Fruit fly (Drosophila melanogaster) whole organism, embryonic: ENCODE measurements around the gene CG43136.

Experiments used
- Antp ChIP-seq: fragments of 200-800 bp; sonication (Bioruptor generic); optimal IDR thresholded peaks from 3 replicates; lab custom pipeline; 2016; ENCODE audit warnings: missing biosample characterization, missing genetic modification characterization
- CG10366 ChIP-seq: fragments of 200-800 bp; sonication (Bioruptor generic); IDR thresholded peaks from 2 replicates; pipeline ENCODE4 v1.3.6; 2022; ENCODE audit warnings: missing biosample characterization, missing genetic modification characterization
- CG11247 ChIP-seq: fragments of 200-800 bp; sonication (Bioruptor generic); IDR thresholded peaks from 2 replicates; pipeline ENCODE4 v1.3.6; 2022; ENCODE audit warnings: missing biosample characterization, missing genetic modification characterization
- CG11456 ChIP-seq: fragments of 200-800 bp; sonication (Bioruptor generic); IDR thresholded peaks from 3 replicates; pipeline ENCODE4 v1.3.6; 2022; ENCODE audit warnings: missing biosample characterization, missing genetic modification characterization
- CG11696 ChIP-seq: fragments of 200-800 bp; sonication (Bioruptor generic); IDR thresholded peaks from 2 replicates; pipeline ENCODE4 v1.3.6; 2022; ENCODE audit warnings: missing biosample characterization, missing genetic modification characterization
- CG12391 ChIP-seq: fragments of 200-800 bp; sonication (Bioruptor generic); optimal IDR thresholded peaks from 3 replicates; lab custom pipeline; 2018; ENCODE audit warnings: missing biosample characterization, mild to moderate bottlenecking, missing genetic modification characterization, moderate library complexity
- CG1603 ChIP-seq: fragments of 200-800 bp; sonication (Bioruptor generic); optimal IDR thresholded peaks from 2 replicates; lab custom pipeline; 2019; ENCODE audit warnings: missing biosample characterization, mild to moderate bottlenecking, missing genetic modification characterization, moderate library complexity
- CG3163 ChIP-seq: fragments of 200-800 bp; sonication (Bioruptor generic); optimal IDR thresholded peaks from 3 replicates; lab custom pipeline; 2016; ENCODE audit warnings: missing biosample characterization, missing genetic modification characterization
- CG32767 ChIP-seq: fragments of 200-800 bp; sonication (Bioruptor generic); IDR thresholded peaks from 2 replicates; pipeline ENCODE4 v1.3.6; 2022; ENCODE audit warnings: missing biosample characterization, missing genetic modification characterization
- CG32772 ChIP-seq: fragments of 200-800 bp; sonication (Bioruptor generic); IDR thresholded peaks from 2 replicates; pipeline ENCODE4 v1.3.6; 2022; ENCODE audit warnings: missing biosample characterization, missing genetic modification characterization
- CG7786 ChIP-seq: fragments of 200-800 bp; sonication (Bioruptor generic); optimal IDR thresholded peaks from 2 replicates; lab custom pipeline; 2016; ENCODE audit warnings: missing biosample characterization, missing genetic modification characterization
- CG7839 ChIP-seq: fragments of 200-800 bp; sonication (Bioruptor generic); optimal IDR thresholded peaks from 3 replicates; lab custom pipeline; 2018; ENCODE audit warnings: missing biosample characterization, mild to moderate bottlenecking, missing genetic modification characterization, moderate library complexity
- CG9932 ChIP-seq: fragments of 200-800 bp; sonication (Bioruptor generic); IDR thresholded peaks from 2 replicates; pipeline ENCODE4 v1.3.6; 2022; ENCODE audit warnings: missing biosample characterization, missing genetic modification characterization
- Dll ChIP-seq: fragments of 200-800 bp; sonication (Bioruptor generic); IDR thresholded peaks from 4 replicates; pipeline ENCODE4 v1.3.6; 2022; ENCODE audit warnings: missing biosample characterization, missing genetic modification characterization; ENCODE audit not compliant: partially characterized antibody
- Hr78 ChIP-seq, 2 experiments: fragments of 200-800 bp in 1 of 2; fragments of >200 bp in 1 of 2; sonication (Bioruptor generic) in 1 of 2; optimal IDR thresholded peaks; 2 replicates each; lab custom pipeline; 2017 to 2019; ENCODE audit warnings: missing biosample characterization in 2 of 2, missing genetic modification characterization in 2 of 2, mild to moderate bottlenecking in 1 of 2, moderate library complexity in 1 of 2
- Oli ChIP-seq: fragments of 200-800 bp; sonication (Bioruptor generic); optimal IDR thresholded peaks from 2 replicates; lab custom pipeline; 2018; ENCODE audit warnings: missing biosample characterization, mild to moderate bottlenecking, missing genetic modification characterization, moderate library complexity
- Six4 ChIP-seq: fragments of 200-800 bp; sonication (Bioruptor generic); optimal IDR thresholded peaks from 2 replicates; lab custom pipeline; 2016; ENCODE audit warnings: missing biosample characterization, missing genetic modification characterization
- Trl ChIP-seq, 3 experiments: fragments of >200 bp in 2 of 3; fragments of 200-800 bp in 1 of 3; sonication (Bioruptor generic) in 1 of 3; optimal IDR thresholded peaks; 2 replicates in 1 of 3; 3 replicates in 2 of 3; lab custom pipeline; 2016 to 2017; ENCODE audit warnings: missing biosample characterization in 1 of 3, missing genetic modification characterization in 1 of 3
- Xbp1 ChIP-seq: fragments of 200-800 bp; sonication (Bioruptor generic); optimal IDR thresholded peaks from 3 replicates; lab custom pipeline; 2016; ENCODE audit warnings: missing biosample characterization, mild to moderate bottlenecking, missing genetic modification characterization
- Xrp1 ChIP-seq: fragments of 200-800 bp; sonication (Bioruptor generic); IDR thresholded peaks from 2 replicates; pipeline ENCODE4 v1.3.6; 2022; ENCODE audit warnings: missing biosample characterization, missing genetic modification characterization
- ara ChIP-seq: fragments of 200-800 bp; sonication (Bioruptor generic); IDR thresholded peaks from 2 replicates; pipeline ENCODE4 v1.3.6; 2022; ENCODE audit warnings: missing biosample characterization, missing genetic modification characterization
- chm ChIP-seq: fragments of 200-800 bp; sonication (Bioruptor generic); IDR thresholded peaks from 2 replicates; pipeline ENCODE4 v1.3.6; 2022; ENCODE audit warnings: missing biosample characterization, missing genetic modification characterization
- dati ChIP-seq: fragments of 200-800 bp; sonication (Bioruptor generic); IDR thresholded peaks from 2 replicates; pipeline ENCODE4 v1.3.6; 2022; ENCODE audit warnings: missing biosample characterization, missing genetic modification characterization
- dpn ChIP-seq, 2 experiments: fragments of 200-800 bp; sonication (Bioruptor generic); optimal IDR thresholded peaks; 3 replicates each; lab custom pipeline; 2016; ENCODE audit warnings: missing biosample characterization in 2 of 2, missing genetic modification characterization in 2 of 2
- en ChIP-seq: fragments of 200-800 bp; sonication (Bioruptor generic); optimal IDR thresholded peaks from 2 replicates; lab custom pipeline; 2016; ENCODE audit warnings: missing biosample characterization, missing genetic modification characterization
- gcm ChIP-seq: fragments of 200-800 bp; sonication (Bioruptor generic); optimal IDR thresholded peaks from 2 replicates; lab custom pipeline; 2019; ENCODE audit warnings: missing biosample characterization, mild to moderate bottlenecking, missing genetic modification characterization, moderate library complexity
- grau ChIP-seq: fragments of 200-800 bp; optimal IDR thresholded peaks from 3 replicates; lab custom pipeline; 2019; ENCODE audit warnings: missing biosample characterization, mild to moderate bottlenecking, missing genetic modification characterization, moderate library complexity
- hkb ChIP-seq, 2 experiments: fragments of 200-800 bp in 1 of 2; fragments of >200 bp in 1 of 2; sonication (Bioruptor generic) in 1 of 2; IDR thresholded peaks in 1 of 2; optimal IDR thresholded peaks in 1 of 2; 2 replicates each; pipeline versions ENCODE4 v1.3.6 to Lab custom; 2017 to 2022; ENCODE audit warnings: missing biosample characterization in 1 of 2, missing genetic modification characterization in 1 of 2
- kni ChIP-seq: fragments of 200-800 bp; sonication (Bioruptor generic); optimal IDR thresholded peaks from 3 replicates; lab custom pipeline; 2017; ENCODE audit warnings: mild to moderate bottlenecking, missing biosample characterization, missing genetic modification reagents, missing genetic modification characterization
- lab ChIP-seq: fragments of 200-800 bp; sonication (Bioruptor generic); optimal IDR thresholded peaks from 3 replicates; lab custom pipeline; 2017; ENCODE audit warnings: missing biosample characterization, missing genetic modification characterization, mild to moderate bottlenecking, moderate library complexity, missing genetic modification reagents
- nmo ChIP-seq: fragments of 200-800 bp; sonication (Bioruptor generic); optimal IDR thresholded peaks from 2 replicates; lab custom pipeline; 2018; ENCODE audit warnings: missing biosample characterization, mild to moderate bottlenecking, missing genetic modification characterization, moderate library complexity
- nom ChIP-seq: fragments of 200-800 bp; sonication (Bioruptor generic); optimal IDR thresholded peaks from 2 replicates; lab custom pipeline; 2017; ENCODE audit warnings: missing biosample characterization, missing genetic modification characterization, mild to moderate bottlenecking, moderate library complexity, missing genetic modification reagents
- phol ChIP-seq: fragments of 200-800 bp; sonication (Bioruptor generic); optimal IDR thresholded peaks from 3 replicates; lab custom pipeline; 2018; ENCODE audit warnings: missing biosample characterization, mild to moderate bottlenecking, missing genetic modification characterization, moderate library complexity
- pnt ChIP-seq: fragments of 200-800 bp; sonication (Bioruptor generic); optimal IDR thresholded peaks from 3 replicates; lab custom pipeline; 2016; ENCODE audit warnings: missing biosample characterization, missing genetic modification characterization
- sna ChIP-seq: fragments of 200-800 bp; sonication (Bioruptor generic); IDR thresholded peaks from 2 replicates; pipeline ENCODE4 v1.3.6; 2022; ENCODE audit warnings: missing biosample characterization, missing genetic modification characterization; ENCODE audit not compliant: partially characterized antibody
- unc-4 ChIP-seq: fragments of 200-800 bp; sonication (Bioruptor generic); IDR thresholded peaks from 2 replicates; pipeline ENCODE4 v1.3.6; 2022; ENCODE audit warnings: missing biosample characterization, missing genetic modification characterization; ENCODE audit not compliant: partially characterized antibody
- vvl ChIP-seq: fragments of 200-800 bp; sonication (Bioruptor generic); IDR thresholded peaks from 2 replicates; pipeline ENCODE4 v1.3.6; 2022; ENCODE audit warnings: missing biosample characterization, missing genetic modification characterization

The CG43136 gene

DNA sequence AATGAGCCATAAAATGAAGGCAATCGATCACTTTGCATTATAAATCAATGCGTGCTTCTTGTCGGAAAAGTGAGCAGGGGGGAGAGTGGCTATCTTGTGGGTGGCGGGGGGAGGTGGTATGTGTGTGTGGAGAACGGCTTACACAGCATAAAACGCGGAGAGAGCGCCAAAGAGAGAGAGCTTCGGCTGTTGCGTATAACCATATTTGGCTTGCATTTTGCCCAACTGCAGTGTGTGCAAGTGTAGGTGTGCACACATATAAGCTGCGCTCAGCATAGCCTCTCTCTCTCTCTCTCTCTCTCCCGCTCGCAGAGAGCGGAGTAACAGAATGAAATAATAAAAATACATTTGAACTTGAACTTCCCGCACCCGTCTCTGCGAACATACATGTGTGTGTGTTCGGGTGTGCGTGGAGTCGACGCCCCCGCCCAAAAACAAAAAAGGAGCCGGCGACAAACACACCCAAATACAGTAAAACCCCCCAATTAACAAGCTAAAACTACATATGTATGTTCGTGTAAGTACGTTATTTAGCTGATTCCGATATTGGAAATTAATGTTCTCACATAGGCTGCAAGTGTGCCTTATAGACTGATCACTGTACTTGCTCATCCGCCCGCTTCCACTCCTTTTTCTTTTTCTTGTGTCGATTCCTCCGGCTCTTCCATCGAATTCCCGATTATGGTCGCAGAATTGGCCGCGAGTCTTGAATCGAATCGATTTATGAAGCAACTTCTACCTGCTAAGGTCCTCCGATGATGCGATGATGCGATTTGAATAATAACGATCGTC, 33.4 kb downstream of the CG43136 start (continued):
- TF ChIP-seq CG7786, result peak; percentile 34
- TF ChIP-seq hkb (optimal IDR thresholded peaks at IDR 0.05; lab: Kevin White, UChicago), result no peak
- TF ChIP-seq hkb (GFP tag; IDR thresholded peaks at IDR 0.05; lab: Robert Waterston, UW), result 0 out of 2 replicates have a peak, but pooled peaks have one; percentile 29
- peak; percentile 10 for TF ChIP-seq Oli (tag; lab: Kevin White, UChicago)
- TF ChIP-seq Xrp1 (GFP tag; lab: Robert Waterston, UW), result peak; percentile 62; the same call in 1 of the 2 replicates
- peak; percentile 29 for TF ChIP-seq gcm (GFP tag; lab: Kevin White, UChicago)
- TF ChIP-seq chm (GFP tag; lab: Robert Waterston, UW), result peak; percentile 38; the same call in 1 of the 2 replicates
- TF ChIP-seq Trl (optimal IDR thresholded peaks at IDR 0.05; lab: Kevin White, UChicago), result peak; percentile 76 to 92
- TF ChIP-seq Trl (GFP tag; optimal IDR thresholded peaks at IDR 0.05; lab: Kevin White, UChicago), result no peak
- TF ChIP-seq ara, result peak; percentile 60
- peak; percentile 31 for TF ChIP-seq pnt (GFP tag; lab: Kevin White, UChicago)
- TF ChIP-seq phol (tag; lab: Kevin White, UChicago), result peak; percentile 8
- peak; percentile 29 for TF ChIP-seq CG12391 (tag; lab: Kevin White, UChicago)
- TF ChIP-seq CG11247, result 0 out of 2 replicates have a peak, but pooled peaks have one; percentile 25
- 0 out of 2 replicates have a peak, but pooled peaks have one; percentile 9 for TF ChIP-seq CG32767 (GFP tag; lab: Robert Waterston, UW)
- TF ChIP-seq en, result no peak
- peak; percentile 55 for TF ChIP-seq lab (GFP tag; lab: Kevin White, UChicago)
- TF ChIP-seq Antp (GFP tag; lab: Kevin White, UChicago), result peak; percentile 35
- peak; percentile 13; the same call in 1 of the 2 replicates for TF ChIP-seq CG10366 (GFP tag; lab: Robert Waterston, UW)
- peak; percentile 52; the same call in 2 of the 3 replicates for TF ChIP-seq CG11456
- no peak for TF ChIP-seq CG3163 (GFP tag; lab: Kevin White, UChicago)
- TF ChIP-seq dpn (GFP tag; optimal IDR thresholded peaks at IDR 0.05; lab: Kevin White, UChicago), result peak in 1 of 2 experiments; percentile 7
- peak; percentile 39; the same call in 1 of the 2 replicates for TF ChIP-seq CG32772 (GFP tag; lab: Robert Waterston, UW)
- 0 out of 2 replicates have a peak, but pooled peaks have one; percentile 19 for TF ChIP-seq sna (GFP tag; lab: Robert Waterston, UW)
- TF ChIP-seq CG11696 (GFP tag; lab: Robert Waterston, UW), result no peak
- TF ChIP-seq CG7839 (tag; lab: Kevin White, UChicago), result peak; percentile 18
- peak in 1 of 2 experiments; percentile 67 for TF ChIP-seq Hr78 (GFP tag; optimal IDR thresholded peaks at IDR 0.05; lab: Kevin White, UChicago)
- peak; percentile 64 for TF ChIP-seq kni (GFP tag; lab: Kevin White, UChicago)
- TF ChIP-seq Six4, result no peak
- no peak for TF ChIP-seq unc-4 (GFP tag; lab: Robert Waterston, UW)
- TF ChIP-seq dati, result peak; percentile 14; the same call in 1 of the 2 replicates
- peak; percentile 93 for TF ChIP-seq grau (tag; lab: Kevin White, UChicago)
- peak; percentile 17 for TF ChIP-seq nmo (GFP tag; lab: Kevin White, UChicago)
- no peak; the same call in 1 of the 2 replicates for TF ChIP-seq vvl (GFP tag; lab: Robert Waterston, UW)
- TF ChIP-seq Dll (GFP tag; lab: Robert Waterston, UW), result 0 out of 4 replicates have a peak, but pooled peaks have one; percentile 40
- TF ChIP-seq CG1603 (tag; lab: Kevin White, UChicago), result peak; percentile 27
- 0 out of 2 replicates have a peak, but pooled peaks have one; percentile 31 for TF ChIP-seq CG9932 (GFP tag; lab: Robert Waterston, UW)
- peak; percentile 30 for TF ChIP-seq Xbp1
- TF ChIP-seq nom (GFP tag; lab: Kevin White, UChicago), result peak; percentile 60
